Worm (Caenorhabditis elegans) whole organism, L4 larva: ENCODE data around the gene cct-4.
A peak's percentile ranks its signal among the peaks of the same experiment; 100 is the strongest.

Source experiments
- F26F4.8 ChIP-seq: fragments of 200-800 bp; sonication (Bioruptor generic); conservative IDR thresholded peaks from 2 replicates; pipeline ENCODE4 v1.3.6; 2022; ENCODE audit warnings: missing genetic modification characterization, missing compliant biosample characterization
- F37D6.2 ChIP-seq: sonication (generic microtip); optimal IDR thresholded peaks from 2 replicates; lab custom pipeline; 2016; ENCODE audit warnings: mild to moderate bottlenecking, missing genetic modification characterization, missing compliant biosample characterization
- T20F7.1 ChIP-seq: fragments of 200-800 bp; sonication (Bioruptor generic); optimal IDR thresholded peaks from 2 replicates; lab custom pipeline; 2018; ENCODE audit warnings: mild to moderate bottlenecking, missing genetic modification characterization, missing compliant biosample characterization
- T26A8.4 ChIP-seq: fragments of 200-800 bp; sonication (Bioruptor generic); IDR thresholded peaks from 2 replicates; pipeline ENCODE4 v1.3.6; 2022; ENCODE audit warnings: missing genetic modification characterization, missing compliant biosample characterization
- Y105C5A.15 ChIP-seq: fragments of 200-800 bp; sonication (Bioruptor generic); IDR thresholded peaks from 2 replicates; pipeline ENCODE4 v1.3.6; 2022; ENCODE audit warnings: missing genetic modification characterization, missing compliant biosample characterization
- Y5F2A.4 ChIP-seq: fragments of 200-800 bp; sonication (Bioruptor generic); optimal IDR thresholded peaks from 2 replicates; lab custom pipeline; 2018; ENCODE audit warnings: mild to moderate bottlenecking, missing genetic modification characterization, missing compliant biosample characterization
- aha-1 ChIP-seq: fragments of 150-350 bp; peaks from one replicate; lab custom pipeline; 2014; ENCODE audit warnings: missing biosample characterization, missing genetic modification characterization
- ama-1 ChIP-seq: fragments of 150-350 bp; optimal IDR thresholded peaks from 2 replicates; lab custom pipeline; 2014; ENCODE audit warnings: inconsistent platforms, mixed read lengths
- daf-16 ChIP-seq, 3 experiments: sonication (generic microtip); optimal IDR thresholded peaks; 2 replicates each; lab custom pipeline; 2016 to 2017; ENCODE audit warnings: missing genetic modification characterization in 3 of 3, missing genetic modification reagents in 3 of 3, mild to moderate bottlenecking in 2 of 3, missing compliant biosample characterization in 2 of 3, missing biosample characterization in 1 of 3, moderate library complexity in 1 of 3
- daf-19 ChIP-seq: fragments of 200-800 bp; sonication (Bioruptor generic); conservative IDR thresholded peaks from 2 replicates; pipeline ENCODE4 v1.3.6; 2022; ENCODE audit warnings: missing genetic modification characterization, missing compliant biosample characterization
- daf-8 ChIP-seq: fragments of 200-800 bp; sonication (Bioruptor generic); IDR thresholded peaks from 2 replicates; pipeline ENCODE4 v1.3.6; 2022; ENCODE audit warnings: missing genetic modification characterization, missing compliant biosample characterization
- dmd-6 ChIP-seq: fragments of 200-800 bp; sonication (Bioruptor generic); IDR thresholded peaks from 2 replicates; pipeline ENCODE4 v1.3.6; 2022; ENCODE audit warnings: missing genetic modification reagents, missing genetic modification characterization, missing compliant biosample characterization
- dmd-9 ChIP-seq: fragments of 200-800 bp; sonication (Bioruptor generic); IDR thresholded peaks from 2 replicates; pipeline ENCODE4 v1.3.6; 2022; ENCODE audit warnings: missing genetic modification reagents, missing genetic modification characterization, missing compliant biosample characterization
- dpl-1 ChIP-seq: fragments of 150-350 bp; optimal IDR thresholded peaks from 2 replicates; lab custom pipeline; 2014; ENCODE audit warnings: missing biosample characterization, missing genetic modification reagents, missing genetic modification characterization
- egl-27 ChIP-seq: sonication (generic microtip); optimal IDR thresholded peaks from 3 replicates; lab custom pipeline; 2017; ENCODE audit warnings: missing biosample characterization, missing genetic modification reagents, missing genetic modification characterization
- gei-8 ChIP-seq: fragments of 200-800 bp; sonication (Bioruptor generic); optimal IDR thresholded peaks from 2 replicates; lab custom pipeline; 2018; ENCODE audit warnings: mild to moderate bottlenecking, missing genetic modification characterization, missing compliant biosample characterization
- hif-1 ChIP-seq, 2 experiments: sonication (generic microtip); optimal IDR thresholded peaks; 2 replicates each; lab custom pipeline; 2016 to 2017; ENCODE audit warnings: missing compliant biosample characterization in 2 of 2, missing genetic modification characterization in 2 of 2, missing genetic modification reagents in 2 of 2, missing genotype in 2 of 2, mild to moderate bottlenecking in 1 of 2
- hlh-11 ChIP-seq: fragments of 200-800 bp; sonication (Bioruptor generic); optimal IDR thresholded peaks from 2 replicates; lab custom pipeline; 2018; ENCODE audit warnings: mild to moderate bottlenecking, missing genetic modification characterization, missing compliant biosample characterization
- hlh-30 ChIP-seq: sonication (generic microtip); optimal IDR thresholded peaks from 2 replicates; lab custom pipeline; 2017; ENCODE audit warnings: antibody characterized with exemption, mild to moderate bottlenecking, missing genetic modification characterization, missing compliant biosample characterization; ENCODE audit not compliant: insufficient read depth
- hmg-1.1 ChIP-seq: fragments of 200-800 bp; sonication (Bioruptor generic); IDR thresholded peaks from 2 replicates; pipeline ENCODE4 v1.3.6; 2022; ENCODE audit warnings: missing genetic modification reagents, missing genetic modification characterization, missing compliant biosample characterization
- lin-38 ChIP-seq: fragments of 200-800 bp; sonication (Bioruptor generic); IDR thresholded peaks from 2 replicates; pipeline ENCODE4 v1.3.6; 2022; ENCODE audit warnings: missing genetic modification reagents, missing genetic modification characterization, missing compliant biosample characterization
- lir-3 ChIP-seq: sonication (generic microtip); optimal IDR thresholded peaks from 2 replicates; lab custom pipeline; 2016; ENCODE audit warnings: mild to moderate bottlenecking, missing genetic modification characterization, missing compliant biosample characterization
- lsy-2 ChIP-seq, 2 experiments: fragments of 150-350 bp in 1 of 2; sonication (generic microtip) in 1 of 2; optimal IDR thresholded peaks; 2 replicates each; lab custom pipeline; 2014 to 2017; ENCODE audit warnings: missing biosample characterization in 2 of 2, missing genetic modification characterization in 2 of 2
- madf-5 ChIP-seq, 2 experiments: fragments of 200-800 bp; sonication (Bioruptor generic); IDR thresholded peaks; 2 replicates each; pipeline ENCODE4 v1.3.6; 2022; ENCODE audit warnings: missing compliant biosample characterization in 2 of 2, missing genetic modification characterization in 2 of 2
- mdl-1 ChIP-seq, 2 experiments: fragments of 150-350 bp in 1 of 2; sonication (generic microtip) in 1 of 2; optimal IDR thresholded peaks; 2 replicates each; lab custom pipeline; 2014 to 2017; ENCODE audit warnings: missing biosample characterization in 2 of 2, missing genetic modification characterization in 2 of 2
- mep-1 ChIP-seq: fragments of 150-350 bp; sonication (generic microtip); optimal IDR thresholded peaks from 3 replicates; lab custom pipeline; 2014; ENCODE audit warnings: missing biosample characterization, missing genetic modification characterization
- mxl-2 ChIP-seq: fragments of 200-800 bp; sonication (Bioruptor generic); conservative IDR thresholded peaks from 2 replicates; pipeline ENCODE4 v1.3.6; 2022; ENCODE audit warnings: missing genetic modification reagents, missing genetic modification characterization, missing compliant biosample characterization
- nhr-10 ChIP-seq: fragments of 150-350 bp; optimal IDR thresholded peaks from 2 replicates; lab custom pipeline; 2014; ENCODE audit warnings: missing biosample characterization, missing genetic modification characterization
- nhr-102 ChIP-seq: sonication (generic microtip); optimal IDR thresholded peaks from 2 replicates; lab custom pipeline; 2016; ENCODE audit warnings: mild to moderate bottlenecking, missing genetic modification characterization, moderate library complexity, missing compliant biosample characterization
- nhr-25 ChIP-seq: sonication (generic microtip); optimal IDR thresholded peaks from 2 replicates; lab custom pipeline; 2017; ENCODE audit warnings: missing genetic modification characterization, mild to moderate bottlenecking, missing compliant biosample characterization, antibody characterized with exemption, moderate library complexity, borderline replicate concordance; ENCODE audit not compliant: insufficient read depth
- nhr-6 ChIP-seq: fragments of 150-350 bp; optimal IDR thresholded peaks from 2 replicates; lab custom pipeline; 2014; ENCODE audit warnings: missing biosample characterization, missing genetic modification characterization
- pha-4 ChIP-seq, 2 experiments: fragments of 150-350 bp in 1 of 2; fragments of 200-800 bp in 1 of 2; sonication (Bioruptor generic) in 1 of 2; IDR thresholded peaks in 1 of 2; optimal IDR thresholded peaks in 1 of 2; 2 replicates each; pipeline versions ENCODE4 v1.3.6 to Lab custom; 2014 to 2022; ENCODE audit warnings: missing genetic modification characterization in 2 of 2, missing genetic modification reagents in 2 of 2, missing biosample characterization in 1 of 2, missing compliant biosample characterization in 1 of 2
- php-3 ChIP-seq: fragments of 200-800 bp; sonication (Bioruptor generic); IDR thresholded peaks from 2 replicates; pipeline ENCODE4 v1.3.6; 2022; ENCODE audit warnings: missing genetic modification reagents, missing genetic modification characterization, missing compliant biosample characterization
- pqm-1 ChIP-seq: sonication (generic microtip); optimal IDR thresholded peaks from 2 replicates; lab custom pipeline; 2017; ENCODE audit warnings: missing biosample characterization, missing genetic modification characterization
- snpc-4 ChIP-seq: fragments of 150-350 bp; optimal IDR thresholded peaks from 2 replicates; lab custom pipeline; 2014; ENCODE audit warnings: missing biosample characterization, missing genetic modification characterization
- spr-1 ChIP-seq: sonication (generic microtip); optimal IDR thresholded peaks from 2 replicates; lab custom pipeline; 2016; ENCODE audit warnings: mild to moderate bottlenecking, missing genetic modification characterization, missing compliant biosample characterization
- unc-130 ChIP-seq: sonication (generic microtip); optimal IDR thresholded peaks from 2 replicates; lab custom pipeline; 2016; ENCODE audit warnings: missing genetic modification reagents, missing genetic modification characterization, missing compliant biosample characterization
- unc-39 ChIP-seq: sonication (generic microtip); optimal IDR thresholded peaks from 2 replicates; lab custom pipeline; 2017; ENCODE audit warnings: missing biosample characterization, missing genetic modification characterization
- unc-62 ChIP-seq, 3 experiments: fragments of 150-350 bp in 1 of 3; sonication (generic microtip); optimal IDR thresholded peaks in 2 of 3; peaks in 1 of 3; 1 replicate in 1 of 3; 2 replicates in 2 of 3; lab custom pipeline; 2014 to 2017; ENCODE audit warnings: missing biosample characterization in 3 of 3, missing genetic modification characterization in 3 of 3, missing genetic modification reagents in 3 of 3, missing genotype in 1 of 3
- zfp-2 ChIP-seq: sonication (generic microtip); optimal IDR thresholded peaks from 2 replicates; lab custom pipeline; 2016; ENCODE audit warnings: mild to moderate bottlenecking, missing genetic modification characterization, missing compliant biosample characterization

cct-4 gene

DNA sequence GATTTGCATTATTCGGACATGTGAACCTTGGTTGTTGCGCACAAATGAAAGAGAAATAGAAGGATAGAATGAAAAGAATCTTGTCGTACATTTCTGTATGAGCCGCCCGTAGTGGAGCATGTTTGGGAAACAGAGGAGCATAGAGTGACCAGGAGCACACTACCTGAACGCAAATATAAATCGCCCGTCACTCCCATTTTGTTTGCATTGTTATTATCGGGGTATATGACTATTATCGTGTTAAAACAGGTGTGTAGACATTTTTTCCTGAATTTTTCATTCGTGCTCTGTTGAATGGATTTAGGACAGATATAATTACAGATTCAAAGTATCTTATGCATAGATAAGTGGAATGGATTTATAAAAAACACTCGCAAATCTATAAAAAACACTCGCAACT, 14.1 kb upstream of the cct-4 start, which contains the start of gene K01C8.2:
TSS of gene K01C8.2 (minus strand) at position 101 of the 400 bp plus-strand sequence.
- TF ChIP-seq mep-1 (tag; lab: Kevin White, UChicago): no peak
- TF ChIP-seq mxl-2 (GFP tag; lab: Robert Waterston, UW): no peak
- no peak for TF ChIP-seq F26F4.8 (GFP tag; lab: Robert Waterston, UW)
- TF ChIP-seq daf-19 (GFP tag; lab: Robert Waterston, UW): no peak
- no peak for TF ChIP-seq pqm-1 (tag; lab: Kevin White, UChicago)
- TF ChIP-seq ama-1 (lab: Kevin White, UChicago): no peak
- no peak for TF ChIP-seq hlh-30 (tag; lab: Kevin White, UChicago)
- TF ChIP-seq Y5F2A.4 (GFP tag; lab: Kevin White, UChicago): no peak
- no peak for TF ChIP-seq mdl-1 (tag; optimal IDR thresholded peaks at IDR 0.05; lab: Kevin White, UChicago)
- no peak for TF ChIP-seq nhr-10 (tag; lab: Kevin White, UChicago)
- no peak for TF ChIP-seq T20F7.1
- no peak for TF ChIP-seq aha-1 (tag; lab: Kevin White, UChicago)

DNA sequence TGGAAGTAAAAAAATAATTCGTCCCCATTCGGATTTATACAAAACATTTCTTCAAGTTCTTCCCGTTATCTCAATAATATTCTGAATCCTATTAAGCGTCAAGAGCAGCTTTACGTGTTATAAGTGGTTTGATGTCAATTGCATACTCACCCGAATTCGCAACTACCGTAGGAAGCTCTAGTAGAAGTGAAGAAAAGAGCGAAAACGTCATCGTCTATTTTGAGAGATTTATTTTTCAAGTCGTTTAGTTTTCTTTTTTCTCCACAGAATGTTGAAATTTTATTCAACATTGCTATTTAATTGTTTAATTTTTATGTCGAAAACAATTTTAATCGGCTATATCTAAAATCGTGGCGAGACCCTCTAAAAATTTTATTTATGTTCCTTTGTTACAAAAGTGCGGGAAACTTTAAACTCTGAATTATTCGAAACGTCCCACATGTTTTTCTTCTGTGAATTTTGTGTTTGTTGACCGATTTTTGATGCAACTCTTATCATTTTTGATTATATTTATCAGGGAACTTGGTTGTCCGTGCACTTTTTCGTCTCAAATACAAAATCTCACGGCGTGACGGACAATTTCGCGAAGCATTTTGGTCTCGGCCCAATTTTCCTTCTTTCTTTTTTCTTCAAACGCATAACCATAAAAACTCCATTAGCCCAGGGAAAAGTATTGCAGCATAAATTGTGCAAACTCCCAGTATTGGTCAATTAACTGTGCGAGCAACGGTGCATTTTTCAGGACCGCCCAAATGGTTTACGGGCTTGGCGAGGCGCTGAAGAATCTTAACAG, 13.4 kb upstream of the cct-4 start, which contains the start of gene tdc-1:
TSS of gene tdc-1 (plus strand) at position 743 of the 793 bp plus-strand sequence.
- TF ChIP-seq daf-16 (GFP tag; optimal IDR thresholded peaks at IDR 0.05; lab: Kevin White, UChicago) (no peak), daf-16 (tag; optimal IDR thresholded peaks at IDR 0.05; lab: Kevin White, UChicago) (peak; percentile 11), dmd-6 (no peak), unc-130 (GFP tag; lab: Kevin White, UChicago) (peak; percentile 7), unc-62 (GFP tag; optimal IDR thresholded peaks at IDR 0.05 in 1 of 2; lab: Kevin White, UChicago) (peak in 1 of 2 experiments; percentile 80), unc-62 (tag; optimal IDR thresholded peaks at IDR 0.05; lab: Kevin White, UChicago) (no peak)

DNA sequence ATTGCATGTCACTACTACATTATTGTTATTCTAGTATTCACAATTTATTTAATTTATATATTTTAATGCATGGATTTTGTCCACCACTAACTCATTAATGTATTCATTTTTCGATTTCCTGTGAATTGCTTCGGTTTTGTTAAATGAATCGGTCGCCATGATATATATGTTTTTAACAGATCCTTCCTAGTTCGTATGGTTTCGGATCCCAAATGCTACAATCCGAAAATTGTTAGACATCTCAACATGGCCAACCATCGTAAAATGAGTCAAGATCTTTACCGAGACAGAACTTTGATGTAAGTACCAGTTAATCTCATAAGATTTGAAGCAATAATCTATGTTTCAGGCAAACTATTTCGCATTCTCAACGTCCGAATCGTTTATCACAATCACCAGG, 10.4 kb upstream of the cct-4 start:
- TF ChIP-seq nhr-102 (no peak), lin-38 (0 out of 2 replicates have a peak, but pooled peaks have one; percentile 34), unc-62 (GFP tag; optimal IDR thresholded peaks at IDR 0.05 in 1 of 2; lab: Kevin White, UChicago) (peak in 1 of 2 experiments; percentile 93), unc-62 (tag; optimal IDR thresholded peaks at IDR 0.05; lab: Kevin White, UChicago) (no peak)
- TF ChIP-seq, all 104 proteins: peak for 2

DNA sequence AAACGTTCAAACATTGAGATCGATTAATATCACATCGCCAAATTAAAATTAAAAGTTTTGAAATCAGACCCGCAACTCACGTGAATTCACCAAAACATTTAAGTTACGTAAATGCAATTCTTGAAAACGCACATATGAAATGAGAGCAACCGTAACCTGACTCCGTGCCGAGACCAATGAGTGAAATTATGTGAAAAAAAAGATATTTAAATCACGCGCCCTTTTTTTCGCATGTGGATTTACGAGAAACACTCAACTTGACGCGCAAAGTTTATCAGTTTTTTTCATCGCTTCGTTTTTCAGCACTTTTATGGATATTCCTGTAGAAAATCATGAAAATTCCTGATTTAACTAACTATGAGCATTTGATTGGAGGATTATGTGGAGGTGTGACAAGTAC, 7.4 kb upstream of the cct-4 start, which contains the start of the genes gei-14 and slc-25A32:
TSS of gene gei-14 (minus strand) at position 175 of the 400 bp plus-strand sequence.
TSS of gene slc-25A32 (plus strand) at position 242 of the 400 bp plus-strand sequence.
- TF ChIP-seq F37D6.2 (tag; lab: Kevin White, UChicago): no peak
- no peak for TF ChIP-seq T26A8.4 (GFP tag; lab: Robert Waterston, UW)
- TF ChIP-seq hif-1 (tag; optimal IDR thresholded peaks at IDR 0.05; lab: Kevin White, UChicago): no peak
- TF ChIP-seq lsy-2 (tag; optimal IDR thresholded peaks at IDR 0.05; lab: Kevin White, UChicago): peak in 1 of 2 experiments; percentile 82
- TF ChIP-seq snpc-4 (tag; lab: Kevin White, UChicago): no peak
- TF ChIP-seq madf-5 (GFP tag; IDR thresholded peaks at IDR 0.05; lab: Robert Waterston, UW): no peak
- no peak for TF ChIP-seq egl-27 (tag; lab: Kevin White, UChicago)
- no peak for TF ChIP-seq F26F4.8 (GFP tag; lab: Robert Waterston, UW)
- TF ChIP-seq hlh-30 (tag; lab: Kevin White, UChicago): peak; percentile 52
- TF ChIP-seq T20F7.1: no peak
- TF ChIP-seq lir-3: no peak
- TF ChIP-seq hmg-1.1 (GFP tag; lab: Robert Waterston, UW): no peak
- no peak for TF ChIP-seq spr-1 (tag; lab: Kevin White, UChicago)
- TF ChIP-seq dpl-1 (GFP tag; lab: Kevin White, UChicago): peak; percentile 89
- TF ChIP-seq daf-8 (GFP tag; lab: Robert Waterston, UW): no peak
- TF ChIP-seq hlh-11 (tag; lab: Kevin White, UChicago): no peak
- TF ChIP-seq dmd-9 (GFP tag; lab: Robert Waterston, UW): no peak
- no peak for TF ChIP-seq php-3
- TF ChIP-seq pha-4 (GFP tag; IDR thresholded peaks at IDR 0.05; lab: Robert Waterston, UW): no peak
- peak; percentile 12 for TF ChIP-seq pha-4 (tag; optimal IDR thresholded peaks at IDR 0.05; lab: Kevin White, UChicago)
- no peak for TF ChIP-seq daf-16 (GFP tag; optimal IDR thresholded peaks at IDR 0.05; lab: Kevin White, UChicago)
- no peak for TF ChIP-seq daf-16 (tag; optimal IDR thresholded peaks at IDR 0.05; lab: Kevin White, UChicago)
- no peak for TF ChIP-seq gei-8 (GFP tag; lab: Kevin White, UChicago)
- TF ChIP-seq nhr-6 (tag; lab: Kevin White, UChicago): peak; percentile 0
- TF ChIP-seq unc-39 (tag; lab: Kevin White, UChicago): no peak
- TF ChIP-seq unc-130 (GFP tag; lab: Kevin White, UChicago): peak; percentile 65
- no peak for TF ChIP-seq Y105C5A.15 (GFP tag; lab: Robert Waterston, UW)
- TF ChIP-seq zfp-2 (tag; lab: Kevin White, UChicago): no peak
- TF ChIP-seq nhr-25 (tag; lab: Kevin White, UChicago): no peak
- TF ChIP-seq dmd-6: no peak
